Fruit fly (Drosophila melanogaster) whole organism, embryonic: ENCODE measurements around the gene Dbp21E2.

Experiments used
- Atf6 ChIP-seq: fragments of 200-800 bp; sonication (Bioruptor generic); IDR thresholded peaks from 2 replicates; pipeline ENCODE4 v1.3.6; 2022; ENCODE audit warnings: missing biosample characterization, missing genetic modification characterization
- Awh ChIP-seq: fragments of 200-800 bp; sonication (Bioruptor generic); IDR thresholded peaks from 2 replicates; pipeline ENCODE4, ENCODE4 v1.3.6; 2022; ENCODE audit warnings: missing biosample characterization, missing genetic modification characterization
- CG11085 ChIP-seq: fragments of 200-800 bp; sonication (Bioruptor generic); IDR thresholded peaks from 2 replicates; pipeline ENCODE4 v1.3.6; 2022; ENCODE audit warnings: missing biosample characterization, missing genetic modification characterization
- CG12236 ChIP-seq: fragments of 200-800 bp; sonication (Bioruptor generic); optimal IDR thresholded peaks from 2 replicates; lab custom pipeline; 2016; ENCODE audit warnings: missing biosample characterization, missing genetic modification characterization
- CG13424 ChIP-seq: fragments of 200-800 bp; sonication (Bioruptor generic); optimal IDR thresholded peaks from 2 replicates; lab custom pipeline; 2019; ENCODE audit warnings: missing biosample characterization, mild to moderate bottlenecking, missing genetic modification characterization, moderate library complexity
- CG13775 ChIP-seq: fragments of 200-800 bp; sonication (Bioruptor generic); optimal IDR thresholded peaks from 3 replicates; lab custom pipeline; 2017; ENCODE audit warnings: missing biosample characterization, mild to moderate bottlenecking, missing genetic modification characterization
- CG13894 ChIP-seq: fragments of 200-800 bp; sonication (Bioruptor generic); optimal IDR thresholded peaks from 3 replicates; lab custom pipeline; 2018; ENCODE audit warnings: missing biosample characterization, mild to moderate bottlenecking, missing genetic modification characterization, moderate library complexity
- CG17186 ChIP-seq: fragments of 200-800 bp; sonication (Bioruptor generic); optimal IDR thresholded peaks from 3 replicates; lab custom pipeline; 2017; ENCODE audit warnings: missing biosample characterization, missing genetic modification reagents, missing genetic modification characterization
- CG17328 ChIP-seq: fragments of 200-800 bp; sonication (Bioruptor generic); IDR thresholded peaks from 2 replicates; pipeline ENCODE4 v1.3.6; 2022; ENCODE audit warnings: missing biosample characterization, missing genetic modification characterization
- CG17612 ChIP-seq: fragments of 200-800 bp; sonication (Bioruptor generic); IDR thresholded peaks from 2 replicates; pipeline ENCODE4 v1.3.6; 2022; ENCODE audit warnings: missing biosample characterization, missing genetic modification characterization
- CG2678 ChIP-seq: fragments of 200-800 bp; sonication (Bioruptor generic); optimal IDR thresholded peaks from 3 replicates; lab custom pipeline; 2019; ENCODE audit warnings: missing biosample characterization, mild to moderate bottlenecking, missing genetic modification characterization, moderate library complexity
- CG2712 ChIP-seq: fragments of 200-800 bp; optimal IDR thresholded peaks from 3 replicates; lab custom pipeline; 2019; ENCODE audit warnings: missing biosample characterization, mild to moderate bottlenecking, missing genetic modification characterization, moderate library complexity
- CG32767 ChIP-seq: fragments of 200-800 bp; sonication (Bioruptor generic); IDR thresholded peaks from 2 replicates; pipeline ENCODE4 v1.3.6; 2022; ENCODE audit warnings: missing biosample characterization, missing genetic modification characterization
- CG34422 ChIP-seq: fragments of 200-800 bp; sonication (Bioruptor generic); IDR thresholded peaks from 3 replicates; pipeline ENCODE4 v1.3.6; 2022; ENCODE audit warnings: missing biosample characterization, missing genetic modification characterization
- CG3847 ChIP-seq: fragments of 200-800 bp; sonication (Bioruptor generic); IDR thresholded peaks from 2 replicates; pipeline ENCODE4 v1.3.6; 2022; ENCODE audit warnings: missing biosample characterization, missing genetic modification characterization
- CG4282 ChIP-seq: fragments of 200-800 bp; sonication (Bioruptor generic); optimal IDR thresholded peaks from 2 replicates; lab custom pipeline; 2016; ENCODE audit warnings: missing biosample characterization, missing genetic modification characterization
- CG7357 ChIP-seq: fragments of 200-800 bp; sonication (Bioruptor generic); IDR thresholded peaks from 3 replicates; pipeline ENCODE4 v1.3.6; 2022; ENCODE audit warnings: missing biosample characterization, missing genetic modification characterization
- CG7556 ChIP-seq: fragments of 200-800 bp; sonication (Bioruptor generic); optimal IDR thresholded peaks from 2 replicates; lab custom pipeline; 2017; ENCODE audit warnings: missing biosample characterization, mild to moderate bottlenecking, missing genetic modification characterization
- CG7786 ChIP-seq: fragments of 200-800 bp; sonication (Bioruptor generic); optimal IDR thresholded peaks from 2 replicates; lab custom pipeline; 2016; ENCODE audit warnings: missing biosample characterization, missing genetic modification characterization
- CG7987 ChIP-seq: fragments of 200-800 bp; sonication (Bioruptor generic); optimal IDR thresholded peaks from 2 replicates; lab custom pipeline; 2018; ENCODE audit warnings: missing biosample characterization, mild to moderate bottlenecking, missing genetic modification characterization, moderate library complexity
- CG8924 ChIP-seq: fragments of 200-800 bp; optimal IDR thresholded peaks from 3 replicates; lab custom pipeline; 2019; ENCODE audit warnings: missing biosample characterization, mild to moderate bottlenecking, missing genetic modification characterization, moderate library complexity
- CG9932 ChIP-seq: fragments of 200-800 bp; sonication (Bioruptor generic); IDR thresholded peaks from 2 replicates; pipeline ENCODE4 v1.3.6; 2022; ENCODE audit warnings: missing biosample characterization, missing genetic modification characterization
- CTCF ChIP-seq: fragments of 200-800 bp; sonication (Bioruptor generic); optimal IDR thresholded peaks from 2 replicates; lab custom pipeline; 2017; ENCODE audit warnings: missing biosample characterization, mild to moderate bottlenecking, missing genetic modification characterization, moderate library complexity
- E2f2 ChIP-seq: fragments of 200-800 bp; sonication (Bioruptor generic); IDR thresholded peaks from 2 replicates; pipeline ENCODE4 v1.3.6; 2022; ENCODE audit warnings: missing biosample characterization, missing genetic modification characterization
- Hr78 ChIP-seq, 2 experiments: fragments of 200-800 bp in 1 of 2; fragments of >200 bp in 1 of 2; sonication (Bioruptor generic) in 1 of 2; optimal IDR thresholded peaks; 2 replicates each; lab custom pipeline; 2017 to 2019; ENCODE audit warnings: missing biosample characterization in 2 of 2, missing genetic modification characterization in 2 of 2, mild to moderate bottlenecking in 1 of 2, moderate library complexity in 1 of 2
- Max ChIP-seq: fragments of 200-800 bp; sonication (Bioruptor generic); optimal IDR thresholded peaks from 2 replicates; lab custom pipeline; 2016; ENCODE audit warnings: missing biosample characterization, mild to moderate bottlenecking, missing genetic modification characterization
- Meics ChIP-seq: fragments of 200-800 bp; sonication (Bioruptor generic); optimal IDR thresholded peaks from 2 replicates; lab custom pipeline; 2017; ENCODE audit warnings: missing biosample characterization, mild to moderate bottlenecking, missing genetic modification characterization
- Mes4 ChIP-seq: fragments of 200-800 bp; sonication (Bioruptor generic); optimal IDR thresholded peaks from 2 replicates; lab custom pipeline; 2016; ENCODE audit warnings: missing biosample characterization, missing genetic modification characterization
- Optix ChIP-seq: fragments of 200-800 bp; sonication (Bioruptor generic); IDR thresholded peaks from 3 replicates; pipeline ENCODE4 v1.3.6; 2022; ENCODE audit warnings: missing biosample characterization, missing genetic modification characterization
- Ravus ChIP-seq: fragments of 200-800 bp; sonication (Bioruptor generic); IDR thresholded peaks from 2 replicates; pipeline ENCODE4 v1.3.6; 2022; ENCODE audit warnings: missing biosample characterization, missing genetic modification characterization
- Xbp1 ChIP-seq: fragments of 200-800 bp; sonication (Bioruptor generic); optimal IDR thresholded peaks from 3 replicates; lab custom pipeline; 2016; ENCODE audit warnings: missing biosample characterization, mild to moderate bottlenecking, missing genetic modification characterization
- bab2 ChIP-seq: fragments of 200-800 bp; sonication (Bioruptor generic); optimal IDR thresholded peaks from 2 replicates; lab custom pipeline; 2016; ENCODE audit warnings: missing biosample characterization, missing genetic modification characterization
- chinmo ChIP-seq: fragments of 200-800 bp; sonication (Bioruptor generic); IDR thresholded peaks from 4 replicates; pipeline ENCODE4 v1.3.6; 2022; ENCODE audit warnings: missing biosample characterization, missing genetic modification characterization; ENCODE audit not compliant: partially characterized antibody
- dan ChIP-seq: fragments of 200-800 bp; sonication (Bioruptor generic); IDR thresholded peaks from 2 replicates; pipeline ENCODE4 v1.3.6; 2022; ENCODE audit warnings: missing biosample characterization, missing genetic modification characterization
- dati ChIP-seq: fragments of 200-800 bp; sonication (Bioruptor generic); IDR thresholded peaks from 2 replicates; pipeline ENCODE4 v1.3.6; 2022; ENCODE audit warnings: missing biosample characterization, missing genetic modification characterization
- dpn ChIP-seq, 2 experiments: fragments of 200-800 bp; sonication (Bioruptor generic); optimal IDR thresholded peaks; 3 replicates each; lab custom pipeline; 2016; ENCODE audit warnings: missing biosample characterization in 2 of 2, missing genetic modification characterization in 2 of 2
- dysf ChIP-seq: fragments of 200-800 bp; sonication (Bioruptor generic); IDR thresholded peaks from 3 replicates; pipeline ENCODE4 v1.3.6; 2022; ENCODE audit warnings: missing biosample characterization, missing genetic modification characterization
- fd3F ChIP-seq: fragments of 200-800 bp; sonication (Bioruptor generic); optimal IDR thresholded peaks from 2 replicates; lab custom pipeline; 2018; ENCODE audit warnings: missing biosample characterization, mild to moderate bottlenecking, missing genetic modification characterization, moderate library complexity
- gcm2 ChIP-seq: fragments of 200-800 bp; sonication (Bioruptor generic); optimal IDR thresholded peaks from 2 replicates; lab custom pipeline; 2016; ENCODE audit warnings: missing biosample characterization, missing genetic modification characterization
- grn ChIP-seq: fragments of 200-800 bp; sonication (Bioruptor generic); optimal IDR thresholded peaks from 3 replicates; lab custom pipeline; 2017; ENCODE audit warnings: missing biosample characterization, missing genetic modification characterization
- jigr1 ChIP-seq: fragments of 200-800 bp; sonication (Bioruptor generic); IDR thresholded peaks from 3 replicates; pipeline ENCODE4 v1.3.6; 2022; ENCODE audit warnings: missing biosample characterization, missing genetic modification characterization
- jing ChIP-seq: fragments of 200-800 bp; sonication (Bioruptor generic); optimal IDR thresholded peaks from 2 replicates; lab custom pipeline; 2018; ENCODE audit warnings: missing biosample characterization, mild to moderate bottlenecking, missing genetic modification characterization
- kay ChIP-seq: fragments of 200-800 bp; sonication (Bioruptor generic); optimal IDR thresholded peaks from 2 replicates; lab custom pipeline; 2016; ENCODE audit warnings: missing biosample characterization, missing genetic modification characterization
- kni ChIP-seq: fragments of 200-800 bp; sonication (Bioruptor generic); optimal IDR thresholded peaks from 3 replicates; lab custom pipeline; 2017; ENCODE audit warnings: mild to moderate bottlenecking, missing biosample characterization, missing genetic modification reagents, missing genetic modification characterization
- mirr ChIP-seq: fragments of 200-800 bp; sonication (Bioruptor generic); optimal IDR thresholded peaks from 3 replicates; lab custom pipeline; 2018; ENCODE audit warnings: missing biosample characterization, mild to moderate bottlenecking, missing genetic modification characterization
- pum ChIP-seq: fragments of 200-800 bp; sonication (Bioruptor generic); optimal IDR thresholded peaks from 2 replicates; lab custom pipeline; 2016; ENCODE audit warnings: missing biosample characterization, missing genetic modification characterization
- sob ChIP-seq: fragments of 200-800 bp; sonication (Bioruptor generic); IDR thresholded peaks from 2 replicates; pipeline ENCODE4 v1.3.6; 2022; ENCODE audit warnings: missing biosample characterization, missing genetic modification characterization
- tll ChIP-seq, 2 experiments: fragments of 200-800 bp in 1 of 2; fragments of >200 bp in 1 of 2; sonication (Bioruptor generic) in 1 of 2; optimal IDR thresholded peaks; 2 replicates each; lab custom pipeline; 2017 to 2019; ENCODE audit warnings: missing biosample characterization in 2 of 2, missing genetic modification characterization in 2 of 2, mild to moderate bottlenecking in 1 of 2, moderate library complexity in 1 of 2
- wdn ChIP-seq: fragments of 200-800 bp; sonication (Bioruptor generic); IDR thresholded peaks from 2 replicates; pipeline ENCODE4 v1.3.6; 2022; ENCODE audit warnings: missing biosample characterization, missing genetic modification characterization
- wek ChIP-seq: fragments of 200-800 bp; sonication (Bioruptor generic); optimal IDR thresholded peaks from 3 replicates; lab custom pipeline; 2018; ENCODE audit warnings: missing biosample characterization, mild to moderate bottlenecking, missing genetic modification characterization, moderate library complexity

The Dbp21E2 gene

dm6 chr2L:819315-820032 is 8.1 kb downstream of the Dbp21E2 start, which contains the start of the genes PGAP2 and Clp (continued):
- TF ChIP-seq bab2 (GFP tag; lab: Kevin White, UChicago): peak; percentile 57
- TF ChIP-seq CG13894 (tag; lab: Kevin White, UChicago): no peak
- peak; percentile 20 for TF ChIP-seq Ravus (GFP tag; lab: Robert Waterston, UW)
- TF ChIP-seq CG2712 (tag; lab: Kevin White, UChicago): peak; percentile 85
- TF ChIP-seq CG34422 (GFP tag; lab: Robert Waterston, UW): peak; percentile 84
- peak; percentile 75 for TF ChIP-seq CG11085
- TF ChIP-seq Max: peak; percentile 61
- peak; percentile 79 for TF ChIP-seq CG13424 (tag; lab: Kevin White, UChicago)
- TF ChIP-seq Mes4 (GFP tag; lab: Kevin White, UChicago): no peak
- peak; percentile 63 for TF ChIP-seq pum (GFP tag; lab: Kevin White, UChicago)
- TF ChIP-seq CG9932 (GFP tag; lab: Robert Waterston, UW): peak; percentile 85
- TF ChIP-seq CG7556: peak; percentile 65
- 0 out of 2 replicates have a peak, but pooled peaks have one; percentile 22 for TF ChIP-seq CG17612 (GFP tag; lab: Robert Waterston, UW)
- TF ChIP-seq CTCF (GFP tag; lab: Kevin White, UChicago): peak; percentile 66
- TF ChIP-seq CG17186 (GFP tag; lab: Kevin White, UChicago): peak; percentile 48
- TF ChIP-seq Optix (GFP tag; lab: Robert Waterston, UW): no peak; the same call in 2 of the 3 replicates
- peak; percentile 80 for TF ChIP-seq CG2678 (tag; lab: Kevin White, UChicago)
- no peak for TF ChIP-seq gcm2 (GFP tag; lab: Kevin White, UChicago)
- TF ChIP-seq fd3F: peak; percentile 68
- peak; percentile 59; the same call in 1 of the 3 replicates for TF ChIP-seq CG7357 (GFP tag; lab: Robert Waterston, UW)
- TF ChIP-seq wdn (GFP tag; lab: Robert Waterston, UW): no peak
- TF ChIP-seq CG7987: peak; percentile 23
- TF ChIP-seq Atf6 (GFP tag; lab: Robert Waterston, UW): peak; percentile 72
- TF ChIP-seq Hr78 (GFP tag; optimal IDR thresholded peaks at IDR 0.05; lab: Kevin White, UChicago): no peak
- TF ChIP-seq mirr: peak; percentile 22
- peak; percentile 81 for TF ChIP-seq Xbp1 (GFP tag; lab: Kevin White, UChicago)
- peak; percentile 70 for TF ChIP-seq CG17328
- TF ChIP-seq jing (GFP tag; lab: Kevin White, UChicago): no peak
- no peak for TF ChIP-seq dati (GFP tag; lab: Robert Waterston, UW)
- TF ChIP-seq E2f2 (GFP tag; lab: Robert Waterston, UW): peak; percentile 32; the same call in 1 of the 2 replicates
- no peak for TF ChIP-seq CG4282 (GFP tag; lab: Kevin White, UChicago)
- peak; percentile 50 to 77 for TF ChIP-seq dpn (GFP tag; optimal IDR thresholded peaks at IDR 0.05; lab: Kevin White, UChicago)
- no peak for TF ChIP-seq dan (GFP tag; lab: Robert Waterston, UW)
- TF ChIP-seq CG3847 (GFP tag; lab: Robert Waterston, UW): peak; percentile 79
- no peak for TF ChIP-seq grn (GFP tag; lab: Kevin White, UChicago)
- no peak for TF ChIP-seq CG12236 (GFP tag; lab: Kevin White, UChicago)
- no peak for TF ChIP-seq chinmo (GFP tag; lab: Robert Waterston, UW)
- TF ChIP-seq Meics (GFP tag; lab: Kevin White, UChicago): peak; percentile 66
- no peak for TF ChIP-seq jigr1
- peak; percentile 61 for TF ChIP-seq CG7786 (GFP tag; lab: Kevin White, UChicago)
- TF ChIP-seq CG32767: peak; percentile 71; the same call in 1 of the 2 replicates
- no peak for TF ChIP-seq tll (GFP tag; optimal IDR thresholded peaks at IDR 0.05; lab: Kevin White, UChicago)
- no peak for TF ChIP-seq kni (GFP tag; lab: Kevin White, UChicago)
- no peak for TF ChIP-seq wek (GFP tag; lab: Kevin White, UChicago)
- TF ChIP-seq CG13775 (GFP tag; lab: Kevin White, UChicago): peak; percentile 82
- peak; percentile 43 for TF ChIP-seq kay (GFP tag; lab: Kevin White, UChicago)
- TF ChIP-seq CG8924: peak; percentile 77
- TF ChIP-seq Awh (GFP tag; lab: Robert Waterston, UW): no peak
- peak; percentile 77 for TF ChIP-seq sob (GFP tag; lab: Robert Waterston, UW)
- peak; percentile 81 for TF ChIP-seq dysf (GFP tag; lab: Robert Waterston, UW)
